Worm (Caenorhabditis elegans) whole organism, mixed stage, embryonic: ENCODE measurements around the gene pygo-1.
"Not testable (repeated sequence)": the region's sequence is repeated elsewhere in the genome, so short reads cannot be mapped to it uniquely, and the experiment has no call there.

Experiments
- blmp-1 ChIP-seq: fragments of 150-350 bp; optimal IDR thresholded peaks from 2 replicates; lab custom pipeline; 2014; ENCODE audit warnings: missing biosample characterization, missing genetic modification characterization
- ceh-83 ChIP-seq: fragments of 200-800 bp; sonication (Bioruptor generic); optimal IDR thresholded peaks from 2 replicates; lab custom pipeline; 2018; ENCODE audit warnings: mild to moderate bottlenecking, missing genetic modification characterization, missing compliant biosample characterization
- elt-3 ChIP-seq: fragments of 150-350 bp; optimal IDR thresholded peaks from 2 replicates; lab custom pipeline; 2014; ENCODE audit warnings: missing biosample characterization, missing genetic modification characterization
- flh-1 ChIP-seq: fragments of 200-800 bp; sonication (Bioruptor generic); optimal IDR thresholded peaks from 2 replicates; lab custom pipeline; 2018; ENCODE audit warnings: mild to moderate bottlenecking, missing genetic modification characterization, moderate library complexity, missing compliant biosample characterization
- lin-13 ChIP-seq: fragments of 150-350 bp; optimal IDR thresholded peaks from 2 replicates; lab custom pipeline; 2014; ENCODE audit warnings: missing biosample characterization, missing genetic modification characterization
- lin-32 ChIP-seq: fragments of 200-800 bp; sonication (Bioruptor generic); optimal IDR thresholded peaks from 2 replicates; lab custom pipeline; 2018; ENCODE audit warnings: mild to moderate bottlenecking, missing genetic modification characterization, missing compliant biosample characterization
- mab-5 ChIP-seq: fragments of 150-350 bp; optimal IDR thresholded peaks from 2 replicates; lab custom pipeline; 2014; ENCODE audit warnings: missing biosample characterization, missing genetic modification characterization
- nhr-12 ChIP-seq: fragments of 150-350 bp; optimal IDR thresholded peaks from 2 replicates; lab custom pipeline; 2014; ENCODE audit warnings: missing biosample characterization, missing genetic modification characterization
- nhr-237 ChIP-seq: fragments of 150-350 bp; optimal IDR thresholded peaks from 2 replicates; lab custom pipeline; 2014; ENCODE audit warnings: missing biosample characterization, missing genetic modification characterization
- nhr-76 ChIP-seq: sonication (generic microtip); optimal IDR thresholded peaks from 2 replicates; lab custom pipeline; 2017; ENCODE audit warnings: missing biosample characterization, missing genetic modification characterization
- unc-39 ChIP-seq: fragments of 150-350 bp; optimal IDR thresholded peaks from 2 replicates; lab custom pipeline; 2014; ENCODE audit warnings: missing biosample characterization, missing genetic modification characterization
- ztf-11 ChIP-seq: fragments of 150-350 bp; optimal IDR thresholded peaks from 2 replicates; lab custom pipeline; 2014; ENCODE audit warnings: missing biosample characterization, missing genetic modification characterization

- TF ChIP-seq unc-39; elt-3; blmp-1 (tag; lab: Kevin White, UChicago); flh-1 (GFP tag; lab: Kevin White, UChicago); nhr-76 (tag; lab: Kevin White, UChicago); lin-32 (GFP tag; lab: Kevin White, UChicago); mab-5 (tag; lab: Kevin White, UChicago); ztf-11 (tag; lab: Kevin White, UChicago); lin-13 (tag; lab: Kevin White, UChicago); nhr-237 (tag; lab: Kevin White, UChicago); nhr-12 (tag; lab: Kevin White, UChicago); ceh-83 (GFP tag; lab: Kevin White, UChicago): not testable (repeated sequence)
Measured at ce11 chrIV:5089795-5090528, 6.9 kb downstream of the pygo-1 start.
